Worm (Caenorhabditis elegans): ENCODE data around the gene F53F1.4.

- TF ChIP-seq dpff-1 (tag; optimal IDR thresholded peaks at IDR 0.05) (no peak), B0261.1 (tag; optimal IDR thresholded peaks at IDR 0.05) (no peak), hmg-1.2 (GFP tag; IDR thresholded peaks at IDR 0.05) (no peak), atf-7 (tag; optimal IDR thresholded peaks at IDR 0.05) (peak; percentile 67), B0019.2 (GFP tag; conservative IDR thresholded peaks at IDR 0.05) (no peak), sea-2 (GFP tag; IDR thresholded peaks at IDR 0.05) (no peak), attf-3 (GFP tag; conservative IDR thresholded peaks at IDR 0.05) (no peak), sptf-2 (GFP tag; optimal IDR thresholded peaks at IDR 0.05) (no peak), C06A6.2 (GFP tag; conservative IDR thresholded peaks at IDR 0.05) (no peak)
Observed at ce11 chrV:13377130-13377529, 33.7 kb upstream of the F53F1.4 start.

Data from whole organism, young adult.